Fruit fly (Drosophila melanogaster) Kc167 (cell line): Measurements from ENCODE around the gene CG7519.

Experiments used
- Myc ChIP-seq: fragments of >200 bp; optimal IDR thresholded peaks from 2 replicates; lab custom pipeline; 2017; ENCODE audit warnings: missing external identifiers
- Sin3A ChIP-seq: fragments of >200 bp; optimal IDR thresholded peaks from 2 replicates; lab custom pipeline; 2018; ENCODE audit warnings: missing external identifiers
- h ChIP-seq: fragments of >200 bp; optimal IDR thresholded peaks from 3 replicates; lab custom pipeline; 2018; ENCODE audit warnings: missing external identifiers
- ttk ChIP-seq: sonication (Bioruptor generic); optimal IDR thresholded peaks from 2 replicates; lab custom pipeline; 2017; ENCODE audit warnings: missing external identifiers

dm6 chr3L:21482100-21482499, 10.8 kb upstream of the CG7519 start:
- TF ChIP-seq ttk (lab: Kevin White, UChicago) (no peak), Sin3A (lab: Kevin White, UChicago) (no peak), h (lab: Kevin White, UChicago) (no peak), Myc (lab: Kevin White, UChicago) (no peak)
